Worm (Caenorhabditis elegans): ENCODE results near the gene F40B5.2.
A peak's percentile ranks its signal among the peaks of the same experiment; 100 is the strongest.
"Not testable (repeated sequence)": the region's sequence is repeated elsewhere in the genome, so short reads cannot be mapped to it uniquely, and the experiment has no call there.

F40B5.2 gene

DNA sequence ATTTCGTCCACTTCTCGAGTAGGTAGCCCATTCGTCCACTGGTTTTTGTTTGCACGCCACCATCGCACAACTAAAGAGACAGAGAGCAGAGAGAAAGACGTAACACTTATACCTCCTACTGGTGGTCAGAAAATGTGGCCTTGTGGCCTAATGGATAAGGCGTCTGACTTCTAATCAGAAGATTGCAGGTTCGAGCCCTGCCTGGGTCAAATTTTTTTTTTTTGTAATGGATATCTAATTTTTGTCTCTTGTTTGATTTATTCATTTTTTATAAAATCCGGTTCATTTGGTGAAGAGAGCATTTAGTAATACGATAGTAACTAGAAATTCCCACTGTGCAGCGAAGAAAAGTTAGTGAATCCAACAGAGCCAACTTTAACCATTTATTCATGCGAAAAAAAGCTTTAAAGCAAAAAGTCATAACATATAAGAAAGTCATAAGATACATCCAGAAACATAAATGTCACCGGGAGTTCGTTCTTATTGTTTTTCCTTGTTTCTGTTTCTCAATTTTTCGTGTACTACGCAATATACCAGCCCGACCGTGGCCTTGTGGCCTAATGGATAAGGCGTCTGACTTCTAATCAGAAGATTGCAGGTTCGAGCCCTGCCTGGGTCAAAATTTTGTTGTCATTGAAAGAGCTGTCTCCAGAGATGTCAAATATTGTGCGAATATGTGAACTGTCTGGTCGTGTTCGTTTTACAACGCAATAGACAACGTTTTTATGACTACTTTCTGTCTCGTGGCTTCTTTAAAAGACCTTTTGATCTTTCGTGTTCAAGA, 18.6 kb downstream of the F40B5.2 start:
- TF ChIP-seq ref-1 (GFP tag; conservative IDR thresholded peaks at IDR 0.05) (peak; percentile 79), klf-2 (GFP tag; conservative IDR thresholded peaks at IDR 0.05) (peak; percentile 78), ztf-23 (GFP tag; IDR thresholded peaks at IDR 0.05) (peak; percentile 89), med-1 (GFP tag; optimal IDR thresholded peaks at IDR 0.05; ENCODE audit: insufficient read depth) (peak; percentile 45), ztf-29 (GFP tag; IDR thresholded peaks at IDR 0.05) (peak; percentile 85), cog-1 (tag; optimal IDR thresholded peaks at IDR 0.05) (peak; percentile 55), T22C8.4 (GFP tag; IDR thresholded peaks at IDR 0.05) (peak; percentile 86), flt-1 (GFP tag; IDR thresholded peaks at IDR 0.05) (peak; percentile 92), tab-1 (GFP tag; IDR thresholded peaks at IDR 0.05) (peak; percentile 89)

DNA sequence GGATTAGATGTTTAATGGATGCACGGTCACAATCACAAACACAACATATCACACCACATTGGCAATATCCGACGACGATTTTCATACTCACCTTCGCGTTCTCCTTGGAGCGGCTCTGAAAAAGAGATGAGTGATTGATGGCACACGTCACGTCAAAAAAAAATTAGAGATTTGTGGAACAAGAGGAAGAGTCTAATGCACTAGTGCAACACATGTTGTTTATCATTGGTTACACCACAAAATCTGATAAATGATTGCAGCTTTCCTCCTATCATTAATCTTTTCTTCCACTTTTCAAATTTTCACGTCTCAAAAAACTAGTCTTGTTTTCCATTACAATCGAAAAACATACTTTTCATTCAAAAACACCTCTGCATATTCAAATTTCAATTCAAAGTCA, 22.9 kb downstream of the F40B5.2 start:
- TF ChIP-seq ztf-23 (GFP tag; IDR thresholded peaks at IDR 0.05) (no peak), tab-1 (GFP tag; IDR thresholded peaks at IDR 0.05) (no peak), med-1 (GFP tag; optimal IDR thresholded peaks at IDR 0.05; ENCODE audit: insufficient read depth) (no peak), flt-1 (GFP tag; IDR thresholded peaks at IDR 0.05) (no peak)

- TF ChIP-seq ztf-23 (GFP tag; IDR thresholded peaks at IDR 0.05) = no peak
- TF ChIP-seq cog-1 (tag; optimal IDR thresholded peaks at IDR 0.05) = no peak
- no peak for TF ChIP-seq ztf-29 (GFP tag; IDR thresholded peaks at IDR 0.05)
- no peak for TF ChIP-seq T22C8.4 (GFP tag; IDR thresholded peaks at IDR 0.05)
- TF ChIP-seq ref-1 (GFP tag; conservative IDR thresholded peaks at IDR 0.05) = no peak
- no peak for TF ChIP-seq tab-1 (GFP tag; IDR thresholded peaks at IDR 0.05)
- no peak for TF ChIP-seq flt-1 (GFP tag; IDR thresholded peaks at IDR 0.05)
- no peak for TF ChIP-seq klf-2 (GFP tag; conservative IDR thresholded peaks at IDR 0.05)
- no peak for TF ChIP-seq med-1 (GFP tag; optimal IDR thresholded peaks at IDR 0.05; ENCODE audit: insufficient read depth)
Observed at ce11 chrX:8391505-8391904, 23.9 kb downstream of the F40B5.2 start.

- TF ChIP-seq tab-1 (GFP tag; IDR thresholded peaks at IDR 0.05) (no peak), klf-2 (GFP tag; conservative IDR thresholded peaks at IDR 0.05) (no peak), med-1 (GFP tag; optimal IDR thresholded peaks at IDR 0.05; ENCODE audit: insufficient read depth) (no peak), ref-1 (GFP tag; conservative IDR thresholded peaks at IDR 0.05) (no peak), flt-1 (GFP tag; IDR thresholded peaks at IDR 0.05) (no peak), ztf-23 (GFP tag; IDR thresholded peaks at IDR 0.05) (no peak), T22C8.4 (GFP tag; IDR thresholded peaks at IDR 0.05) (no peak), ztf-29 (GFP tag; IDR thresholded peaks at IDR 0.05) (no peak), cog-1 (tag; optimal IDR thresholded peaks at IDR 0.05) (no peak)
Observed at ce11 chrX:8392539-8392996, 24.9 kb downstream of the F40B5.2 start, which contains the start of gene wrk-1. Gene wrk-1 (minus strand): TSS chrX:8392589.

DNA sequence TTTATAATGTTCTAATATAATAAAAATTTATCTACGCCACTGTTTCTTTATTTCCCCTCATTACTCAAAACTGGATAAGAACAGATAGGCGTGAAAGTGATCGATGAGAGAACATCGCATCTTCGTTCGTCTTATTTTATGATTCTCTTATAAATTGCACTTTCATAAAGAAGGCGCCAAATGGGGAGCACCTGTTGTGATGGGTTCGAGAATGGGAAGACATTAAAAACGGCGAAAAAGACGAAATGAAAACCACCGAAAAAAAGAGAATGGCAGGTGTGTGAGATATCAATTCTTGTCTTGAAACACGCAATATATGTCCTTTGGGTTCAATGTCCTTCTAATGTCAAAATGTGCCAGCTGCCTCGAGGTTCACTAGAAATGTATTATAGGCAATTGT, 26.6 kb downstream of the F40B5.2 start:
- TF ChIP-seq ztf-23 (GFP tag; IDR thresholded peaks at IDR 0.05) (no peak), flt-1 (GFP tag; IDR thresholded peaks at IDR 0.05) (no peak), T22C8.4 (GFP tag; IDR thresholded peaks at IDR 0.05) (no peak), tab-1 (GFP tag; IDR thresholded peaks at IDR 0.05) (no peak), klf-2 (GFP tag; conservative IDR thresholded peaks at IDR 0.05) (no peak), ztf-29 (GFP tag; IDR thresholded peaks at IDR 0.05) (no peak), ref-1 (GFP tag; conservative IDR thresholded peaks at IDR 0.05) (no peak)

DNA sequence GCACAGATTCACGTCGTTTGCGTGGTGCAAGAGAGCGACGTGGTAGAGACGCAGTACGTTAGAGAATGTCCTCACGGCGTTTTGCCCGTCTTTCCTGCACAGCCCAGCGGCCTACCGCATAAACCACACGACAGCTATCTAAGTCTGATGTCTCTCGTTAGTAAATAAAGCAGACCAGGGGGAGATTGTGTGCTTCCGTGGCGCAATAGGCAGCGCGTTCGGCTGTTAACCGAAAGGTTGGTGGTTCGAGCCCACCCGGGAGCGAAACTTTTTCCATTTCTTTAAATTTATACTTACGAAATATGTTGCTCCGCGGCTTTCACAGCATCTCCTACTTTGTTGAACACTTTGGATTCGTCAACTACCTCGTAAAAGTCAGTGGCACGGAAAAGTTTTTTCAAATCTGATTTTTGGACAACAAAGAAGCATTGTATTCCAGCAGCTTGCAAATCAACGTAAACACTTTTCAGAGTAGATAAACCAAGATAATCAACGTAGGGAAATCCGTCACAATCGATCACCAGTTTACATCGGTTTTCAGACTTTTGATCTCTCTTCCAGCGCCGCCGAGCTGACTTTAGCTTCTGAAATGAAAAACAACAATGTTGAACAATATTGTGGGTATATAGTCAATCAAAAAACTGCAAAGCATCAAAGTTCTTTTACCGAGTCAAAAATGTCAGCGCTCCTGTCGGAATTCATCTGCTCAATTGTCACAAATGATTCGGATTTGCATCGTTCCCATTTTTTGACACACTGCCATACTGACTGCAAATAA, 36.8 kb downstream of the F40B5.2 start:
- TF ChIP-seq ref-1 (GFP tag; conservative IDR thresholded peaks at IDR 0.05) (peak; percentile 98), ztf-23 (GFP tag; IDR thresholded peaks at IDR 0.05) (peak; percentile 98), cog-1 (tag; optimal IDR thresholded peaks at IDR 0.05) (peak; percentile 97), ztf-29 (GFP tag; IDR thresholded peaks at IDR 0.05) (peak; percentile 99), T22C8.4 (GFP tag; IDR thresholded peaks at IDR 0.05) (peak; percentile 96), flt-1 (GFP tag; IDR thresholded peaks at IDR 0.05) (peak; percentile 98), klf-2 (GFP tag; conservative IDR thresholded peaks at IDR 0.05) (peak; percentile 95), med-1 (GFP tag; optimal IDR thresholded peaks at IDR 0.05; ENCODE audit: insufficient read depth) (peak; percentile 82), tab-1 (GFP tag; IDR thresholded peaks at IDR 0.05) (peak; percentile 99)

DNA sequence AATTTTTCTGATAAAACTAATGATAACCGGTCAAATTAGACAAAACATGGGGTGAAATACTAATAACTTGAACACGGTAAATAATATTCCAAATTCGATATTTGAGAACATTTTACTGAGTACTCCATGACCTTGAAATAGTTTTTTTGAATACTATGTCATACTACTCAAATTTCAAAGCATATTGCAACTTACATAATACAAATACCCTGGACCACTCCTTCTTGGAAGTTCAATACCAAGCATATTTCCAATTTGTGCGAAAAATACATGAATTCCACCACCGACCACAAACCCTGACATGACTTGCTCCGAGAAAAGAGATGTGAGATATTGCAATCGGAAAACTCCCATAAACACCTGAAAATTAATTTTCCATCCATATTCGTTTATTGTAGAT, 39.2 kb downstream of the F40B5.2 start:
- TF ChIP-seq cog-1 (tag; optimal IDR thresholded peaks at IDR 0.05) = no peak
- no peak for TF ChIP-seq T22C8.4 (GFP tag; IDR thresholded peaks at IDR 0.05)
- TF ChIP-seq ztf-23 (GFP tag; IDR thresholded peaks at IDR 0.05) = no peak
- TF ChIP-seq ref-1 (GFP tag; conservative IDR thresholded peaks at IDR 0.05) = no peak
- no peak for TF ChIP-seq flt-1 (GFP tag; IDR thresholded peaks at IDR 0.05)
- TF ChIP-seq tab-1 (GFP tag; IDR thresholded peaks at IDR 0.05) = no peak
- no peak for TF ChIP-seq ztf-29 (GFP tag; IDR thresholded peaks at IDR 0.05)
- TF ChIP-seq med-1 (GFP tag; optimal IDR thresholded peaks at IDR 0.05; ENCODE audit: insufficient read depth) = no peak
- TF ChIP-seq klf-2 (GFP tag; conservative IDR thresholded peaks at IDR 0.05) = no peak

- TF ChIP-seq T22C8.4 (GFP tag; IDR thresholded peaks at IDR 0.05) = no peak
- no peak for TF ChIP-seq ztf-23 (GFP tag; IDR thresholded peaks at IDR 0.05)
- no peak for TF ChIP-seq klf-2 (GFP tag; conservative IDR thresholded peaks at IDR 0.05)
- TF ChIP-seq flt-1 (GFP tag; IDR thresholded peaks at IDR 0.05) = no peak
Observed at ce11 chrX:8408267-8408666, 40.6 kb downstream of the F40B5.2 start, which contains the start of gene sulp-3. Gene sulp-3 (minus strand): TSS chrX:8408367.

DNA sequence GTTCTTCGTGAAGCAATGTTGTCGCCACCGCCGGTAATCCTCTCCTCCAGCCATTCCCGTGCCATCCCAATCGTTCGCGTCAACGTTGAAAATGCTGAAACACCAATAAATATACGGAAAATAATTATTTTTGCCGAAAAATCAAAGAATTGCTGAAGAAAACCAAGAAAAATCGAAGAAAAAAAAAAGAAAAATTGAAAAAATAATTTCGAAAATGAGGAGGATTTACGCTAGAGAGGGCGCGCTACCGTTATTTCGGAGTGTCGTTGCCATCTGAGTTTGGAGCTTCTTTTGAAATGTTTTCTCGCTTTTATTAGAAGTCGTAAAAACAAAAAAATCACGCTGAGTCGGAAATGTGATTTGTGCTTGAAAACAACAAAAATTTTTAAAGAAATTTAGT, 43.1 kb downstream of the F40B5.2 start, which contains the start of gene F08F1.9:
F08F1.9 (minus strand) TSS at position 101 of the 400 bp plus-strand sequence.
- not testable (repeated sequence) for TF ChIP-seq T22C8.4 (GFP tag; IDR thresholded peaks at IDR 0.05); cog-1 (tag; optimal IDR thresholded peaks at IDR 0.05); med-1 (GFP tag; optimal IDR thresholded peaks at IDR 0.05; ENCODE audit: insufficient read depth)
